Worm (Caenorhabditis elegans) whole organism, L3 larva: Measurements from ENCODE around the gene K05F6.8.

ENCODE experiments used
- ZK546.5 ChIP-seq: sonication (generic microtip); optimal IDR thresholded peaks from 2 replicates; lab custom pipeline; 2017; ENCODE audit warnings: missing biosample characterization, missing genetic modification characterization
- ama-1 ChIP-seq: fragments of 150-350 bp; optimal IDR thresholded peaks from 2 replicates; lab custom pipeline; 2018
- elt-3 ChIP-seq, 3 experiments: fragments of 150-350 bp in 1 of 3; sonication (generic microtip) in 2 of 3; optimal IDR thresholded peaks; 2 replicates in 2 of 3; 4 replicates in 1 of 3; lab custom pipeline; 2014 to 2017; ENCODE audit warnings: missing biosample characterization in 3 of 3, missing genetic modification characterization in 3 of 3
- fkh-10 ChIP-seq: sonication (generic microtip); optimal IDR thresholded peaks from 2 replicates; lab custom pipeline; 2017; ENCODE audit warnings: missing biosample characterization, missing genetic modification reagents, missing genetic modification characterization
- jun-1 ChIP-seq: fragments of 150-350 bp; optimal IDR thresholded peaks from 2 replicates; lab custom pipeline; 2014; ENCODE audit warnings: missing biosample characterization, missing genetic modification reagents, missing genetic modification characterization
- nhr-11 ChIP-seq: fragments of 150-350 bp; optimal IDR thresholded peaks from 2 replicates; lab custom pipeline; 2014; ENCODE audit warnings: missing biosample characterization, missing genetic modification characterization
- nhr-237 ChIP-seq: fragments of 150-350 bp; optimal IDR thresholded peaks from 2 replicates; lab custom pipeline; 2014; ENCODE audit warnings: missing biosample characterization, missing genetic modification characterization
- nhr-25 ChIP-seq: sonication (generic microtip); optimal IDR thresholded peaks from 2 replicates; lab custom pipeline; 2017; ENCODE audit warnings: missing biosample characterization, missing genetic modification characterization
- nhr-76 ChIP-seq: fragments of 150-350 bp; sonication (generic microtip); optimal IDR thresholded peaks from 5 replicates; lab custom pipeline; 2014; ENCODE audit warnings: missing biosample characterization, missing genetic modification characterization
- nhr-77 ChIP-seq: fragments of 150-350 bp; optimal IDR thresholded peaks from 2 replicates; lab custom pipeline; 2014; ENCODE audit warnings: missing biosample characterization, missing genetic modification characterization

ce11 chrII:1616382-1616781 is 48.8 kb upstream of the K05F6.8 start, which contains the start of gene fbxa-165:
- no peak for TF ChIP-seq fkh-10 (GFP tag; lab: Kevin White, UChicago)
- TF ChIP-seq elt-3 (tag; optimal IDR thresholded peaks at IDR 0.05; lab: Kevin White, UChicago): no peak
- TF ChIP-seq nhr-25 (tag; lab: Kevin White, UChicago): no peak
- TF ChIP-seq nhr-11: no peak
- TF ChIP-seq nhr-76 (tag; lab: Kevin White, UChicago): no peak
- TF ChIP-seq nhr-237 (tag; lab: Kevin White, UChicago): no peak
- TF ChIP-seq ZK546.5 (tag; lab: Kevin White, UChicago): no peak
- TF ChIP-seq ama-1 (lab: Kevin White, UChicago): no peak
- no peak for TF ChIP-seq nhr-77 (tag; lab: Kevin White, UChicago)
- no peak for TF ChIP-seq jun-1 (tag; lab: Kevin White, UChicago)
